Fruit fly (Drosophila melanogaster) whole organism, embryonic: ENCODE results near the gene CG42404.

ENCODE experiments used
- CG10147 ChIP-seq: fragments of 200-800 bp; sonication (Bioruptor generic); optimal IDR thresholded peaks from 2 replicates; lab custom pipeline; 2019; ENCODE audit warnings: missing biosample characterization, mild to moderate bottlenecking, missing genetic modification characterization, moderate library complexity
- CG1024 ChIP-seq: fragments of 200-800 bp; sonication (Bioruptor generic); IDR thresholded peaks from 2 replicates; pipeline ENCODE4 v1.3.6; 2022; ENCODE audit warnings: missing biosample characterization, missing genetic modification characterization
- CG10274 ChIP-seq: fragments of 200-800 bp; sonication (Bioruptor generic); optimal IDR thresholded peaks from 3 replicates; lab custom pipeline; 2017; ENCODE audit warnings: missing biosample characterization, mild to moderate bottlenecking, missing genetic modification characterization
- CG10979 ChIP-seq: fragments of 200-800 bp; sonication (Bioruptor generic); optimal IDR thresholded peaks from 2 replicates; lab custom pipeline; 2018; ENCODE audit warnings: missing biosample characterization, mild to moderate bottlenecking, missing genetic modification characterization, moderate library complexity
- CG12104 ChIP-seq: fragments of 200-800 bp; sonication (Bioruptor generic); optimal IDR thresholded peaks from 3 replicates; lab custom pipeline; 2016; ENCODE audit warnings: missing biosample characterization, missing genetic modification characterization
- CG12155 ChIP-seq: fragments of 200-800 bp; sonication (Bioruptor generic); optimal IDR thresholded peaks from 3 replicates; lab custom pipeline; 2016; ENCODE audit warnings: missing biosample characterization, missing genetic modification characterization
- CG12659 ChIP-seq: fragments of 200-800 bp; sonication (Bioruptor generic); optimal IDR thresholded peaks from 3 replicates; lab custom pipeline; 2017; ENCODE audit warnings: mild to moderate bottlenecking, missing biosample characterization, missing genetic modification reagents, missing genetic modification characterization
- CG14050 ChIP-seq: fragments of 200-800 bp; sonication (Bioruptor generic); IDR thresholded peaks from 3 replicates; pipeline ENCODE4 v1.3.6; 2022; ENCODE audit warnings: missing biosample characterization, missing genetic modification characterization
- CG14860 ChIP-seq: fragments of 200-800 bp; sonication (Bioruptor generic); IDR thresholded peaks from 3 replicates; pipeline ENCODE4 v1.3.6; 2022; ENCODE audit warnings: missing biosample characterization, missing genetic modification characterization; ENCODE audit not compliant: partially characterized antibody
- CG17568 ChIP-seq: fragments of 200-800 bp; sonication (Bioruptor generic); optimal IDR thresholded peaks from 2 replicates; lab custom pipeline; 2018; ENCODE audit warnings: missing biosample characterization, mild to moderate bottlenecking, missing genetic modification characterization, moderate library complexity
- CG17802 ChIP-seq: fragments of 200-800 bp; sonication (Bioruptor generic); optimal IDR thresholded peaks from 2 replicates; lab custom pipeline; 2018; ENCODE audit warnings: missing biosample characterization, mild to moderate bottlenecking, missing genetic modification characterization, moderate library complexity
- CG31441 ChIP-seq: fragments of 200-800 bp; sonication (Bioruptor generic); IDR thresholded peaks from 2 replicates; pipeline ENCODE4 v1.3.6; 2022; ENCODE audit warnings: missing biosample characterization, missing genetic modification characterization
- CG3281 ChIP-seq: fragments of 200-800 bp; sonication (Bioruptor generic); optimal IDR thresholded peaks from 3 replicates; lab custom pipeline; 2017; ENCODE audit warnings: missing biosample characterization, mild to moderate bottlenecking, missing genetic modification characterization
- CG6854 ChIP-seq: fragments of 200-800 bp; sonication (Bioruptor generic); optimal IDR thresholded peaks from 3 replicates; lab custom pipeline; 2017; ENCODE audit warnings: missing biosample characterization, mild to moderate bottlenecking, missing genetic modification characterization
- CG7786 ChIP-seq: fragments of 200-800 bp; sonication (Bioruptor generic); optimal IDR thresholded peaks from 2 replicates; lab custom pipeline; 2016; ENCODE audit warnings: missing biosample characterization, missing genetic modification characterization
- CG9817 ChIP-seq: fragments of 200-800 bp; sonication (Bioruptor generic); optimal IDR thresholded peaks from 2 replicates; lab custom pipeline; 2018; ENCODE audit warnings: missing biosample characterization, mild to moderate bottlenecking, missing genetic modification characterization, moderate library complexity
- CrebB ChIP-seq: fragments of 200-800 bp; sonication (Bioruptor generic); optimal IDR thresholded peaks from 3 replicates; lab custom pipeline; 2018; ENCODE audit warnings: missing biosample characterization, mild to moderate bottlenecking, missing genetic modification characterization
- D ChIP-seq, 2 experiments: fragments of 200-800 bp in 1 of 2; fragments of >200 bp in 1 of 2; sonication (Bioruptor generic) in 1 of 2; optimal IDR thresholded peaks; 2 replicates in 1 of 2; 3 replicates in 1 of 2; lab custom pipeline; 2017; ENCODE audit warnings: mild to moderate bottlenecking in 1 of 2, missing biosample characterization in 1 of 2, missing genetic modification characterization in 1 of 2, missing genetic modification reagents in 1 of 2
- D19A ChIP-seq: fragments of 200-800 bp; optimal IDR thresholded peaks from 3 replicates; lab custom pipeline; 2019; ENCODE audit warnings: missing biosample characterization, mild to moderate bottlenecking, missing genetic modification characterization, moderate library complexity
- D19B ChIP-seq: fragments of 200-800 bp; sonication (Bioruptor generic); optimal IDR thresholded peaks from 2 replicates; lab custom pipeline; 2017; ENCODE audit warnings: missing biosample characterization, mild to moderate bottlenecking, missing genetic modification characterization
- Dad ChIP-seq: fragments of 200-800 bp; sonication (Bioruptor generic); optimal IDR thresholded peaks from 3 replicates; lab custom pipeline; 2016; ENCODE audit warnings: missing biosample characterization, missing genetic modification characterization
- Deaf1 ChIP-seq: fragments of 200-800 bp; optimal IDR thresholded peaks from 3 replicates; lab custom pipeline; 2019; ENCODE audit warnings: missing biosample characterization, mild to moderate bottlenecking, missing genetic modification characterization, moderate library complexity
- HHEX ChIP-seq: fragments of 200-800 bp; sonication (Bioruptor generic); optimal IDR thresholded peaks from 3 replicates; lab custom pipeline; 2017; ENCODE audit warnings: missing biosample characterization, mild to moderate bottlenecking, missing genetic modification characterization, missing genetic modification reagents
- HmgZ ChIP-seq: fragments of 200-800 bp; sonication (Bioruptor generic); optimal IDR thresholded peaks from 2 replicates; lab custom pipeline; 2018; ENCODE audit warnings: missing biosample characterization, mild to moderate bottlenecking, missing genetic modification characterization
- Hmr ChIP-seq: fragments of 200-800 bp; sonication (Bioruptor generic); optimal IDR thresholded peaks from 3 replicates; lab custom pipeline; 2017; ENCODE audit warnings: mild to moderate bottlenecking, missing biosample characterization, missing genetic modification reagents, missing genetic modification characterization
- Jarid2 ChIP-seq: fragments of 200-800 bp; sonication (Bioruptor generic); optimal IDR thresholded peaks from 3 replicates; lab custom pipeline; 2017; ENCODE audit warnings: mild to moderate bottlenecking, missing biosample characterization, missing genetic modification reagents, missing genetic modification characterization
- Lhr ChIP-seq: fragments of 200-800 bp; sonication (Bioruptor generic); optimal IDR thresholded peaks from 3 replicates; lab custom pipeline; 2017; ENCODE audit warnings: mild to moderate bottlenecking, missing biosample characterization, missing genetic modification reagents, missing genetic modification characterization
- Meics ChIP-seq: fragments of 200-800 bp; sonication (Bioruptor generic); optimal IDR thresholded peaks from 2 replicates; lab custom pipeline; 2017; ENCODE audit warnings: missing biosample characterization, mild to moderate bottlenecking, missing genetic modification characterization
- Mrtf ChIP-seq: fragments of 200-800 bp; sonication (Bioruptor generic); IDR thresholded peaks from 3 replicates; pipeline ENCODE4 v1.3.6; 2022; ENCODE audit warnings: missing biosample characterization, missing genetic modification characterization
- Optix ChIP-seq: fragments of 200-800 bp; sonication (Bioruptor generic); IDR thresholded peaks from 3 replicates; pipeline ENCODE4 v1.3.6; 2022; ENCODE audit warnings: missing biosample characterization, missing genetic modification characterization
- PHDP ChIP-seq: fragments of 200-800 bp; sonication (Bioruptor generic); optimal IDR thresholded peaks from 3 replicates; lab custom pipeline; 2018; ENCODE audit warnings: missing biosample characterization, mild to moderate bottlenecking, missing genetic modification characterization, moderate library complexity
- Spps ChIP-seq: fragments of 200-800 bp; sonication (Bioruptor generic); optimal IDR thresholded peaks from 2 replicates; lab custom pipeline; 2018; ENCODE audit warnings: missing biosample characterization, mild to moderate bottlenecking, missing genetic modification characterization
- Stat92E ChIP-seq, 3 experiments: fragments of >200 bp in 2 of 3; fragments of 200-800 bp in 1 of 3; sonication (Bioruptor generic) in 1 of 3; optimal IDR thresholded peaks; 2 replicates each; lab custom pipeline; 2017 to 2019; ENCODE audit warnings: missing biosample characterization in 3 of 3, missing genetic modification characterization in 3 of 3, mild to moderate bottlenecking in 1 of 3, moderate library complexity in 1 of 3
- bowl ChIP-seq: fragments of 200-800 bp; sonication (Bioruptor generic); IDR thresholded peaks from 2 replicates; pipeline ENCODE4 v1.3.6; 2022; ENCODE audit warnings: missing biosample characterization, missing genetic modification characterization
- br ChIP-seq: fragments of >200 bp; optimal IDR thresholded peaks from 2 replicates; lab custom pipeline; 2017
- cad ChIP-seq: fragments of >200 bp; optimal IDR thresholded peaks from 2 replicates; lab custom pipeline; 2017; ENCODE audit warnings: missing biosample characterization, missing genetic modification characterization
- chn ChIP-seq: fragments of 200-800 bp; sonication (Bioruptor generic); optimal IDR thresholded peaks from 2 replicates; lab custom pipeline; 2016; ENCODE audit warnings: missing biosample characterization, missing genetic modification characterization
- corto ChIP-seq: fragments of 200-800 bp; sonication (Bioruptor generic); optimal IDR thresholded peaks from 2 replicates; lab custom pipeline; 2016; ENCODE audit warnings: missing biosample characterization, mild to moderate bottlenecking, missing genetic modification characterization, moderate library complexity
- crol ChIP-seq: fragments of 200-800 bp; sonication (Bioruptor generic); IDR thresholded peaks from 2 replicates; pipeline ENCODE4 v1.3.6; 2022; ENCODE audit warnings: missing biosample characterization, missing genetic modification characterization
- dati ChIP-seq: fragments of 200-800 bp; sonication (Bioruptor generic); IDR thresholded peaks from 2 replicates; pipeline ENCODE4 v1.3.6; 2022; ENCODE audit warnings: missing biosample characterization, missing genetic modification characterization
- ftz-f1 ChIP-seq: fragments of 200-800 bp; sonication (Bioruptor generic); optimal IDR thresholded peaks from 2 replicates; lab custom pipeline; 2016; ENCODE audit warnings: missing biosample characterization, missing genetic modification characterization
- gfzf ChIP-seq: fragments of 200-800 bp; sonication (Bioruptor generic); optimal IDR thresholded peaks from 2 replicates; lab custom pipeline; 2016; ENCODE audit warnings: missing biosample characterization, mild to moderate bottlenecking, missing genetic modification characterization, moderate library complexity
- lilli ChIP-seq: fragments of 200-800 bp; sonication (Bioruptor generic); optimal IDR thresholded peaks from 3 replicates; lab custom pipeline; 2016; ENCODE audit warnings: missing biosample characterization, missing genetic modification characterization
- nerfin-1 ChIP-seq: fragments of 200-800 bp; sonication (Bioruptor generic); optimal IDR thresholded peaks from 3 replicates; lab custom pipeline; 2019; ENCODE audit warnings: missing biosample characterization, mild to moderate bottlenecking, missing genetic modification characterization, moderate library complexity
- nerfin-2 ChIP-seq: fragments of 200-800 bp; sonication (Bioruptor generic); IDR thresholded peaks from 2 replicates; pipeline ENCODE4 v1.3.6; 2022; ENCODE audit warnings: missing biosample characterization, missing genetic modification characterization; ENCODE audit not compliant: partially characterized antibody
- pum ChIP-seq: fragments of 200-800 bp; sonication (Bioruptor generic); optimal IDR thresholded peaks from 2 replicates; lab custom pipeline; 2016; ENCODE audit warnings: missing biosample characterization, missing genetic modification characterization
- ro ChIP-seq: fragments of 200-800 bp; sonication (Bioruptor generic); IDR thresholded peaks from 2 replicates; pipeline ENCODE4 v1.3.6; 2022; ENCODE audit warnings: missing biosample characterization, missing genetic modification characterization
- slbo ChIP-seq: fragments of 200-800 bp; sonication (Bioruptor generic); IDR thresholded peaks from 2 replicates; pipeline ENCODE4 v1.3.6; 2022; ENCODE audit warnings: missing biosample characterization, missing genetic modification characterization
- tx ChIP-seq: fragments of 200-800 bp; sonication (Bioruptor generic); optimal IDR thresholded peaks from 2 replicates; lab custom pipeline; 2016; ENCODE audit warnings: missing biosample characterization, missing genetic modification characterization
- usp ChIP-seq: fragments of >200 bp; optimal IDR thresholded peaks from 2 replicates; lab custom pipeline; 2017; ENCODE audit warnings: missing biosample characterization, missing genetic modification characterization
- vnd ChIP-seq: fragments of 200-800 bp; sonication (Bioruptor generic); IDR thresholded peaks from 3 replicates; pipeline ENCODE4 v1.3.6; 2022; ENCODE audit warnings: missing biosample characterization, missing genetic modification characterization; ENCODE audit not compliant: partially characterized antibody

The CG42404 gene

dm6 chr3R:15250454-15250853, 560 bp downstream of the CG42404 start (continued):
- TF ChIP-seq Jarid2 (GFP tag; lab: Kevin White, UChicago), result no peak
- TF ChIP-seq Hmr (GFP tag; lab: Kevin White, UChicago), result peak; percentile 93
- TF ChIP-seq slbo (GFP tag; lab: Robert Waterston, UW), result peak; percentile 85
- no peak for TF ChIP-seq CG3281 (GFP tag; lab: Kevin White, UChicago)
- TF ChIP-seq bowl, result no peak
- TF ChIP-seq crol (GFP tag; lab: Robert Waterston, UW), result no peak
- no peak for TF ChIP-seq usp (GFP tag; lab: Kevin White, UChicago)
- no peak for TF ChIP-seq D19A
- no peak for TF ChIP-seq chn
- peak; percentile 40 for TF ChIP-seq CG12155 (GFP tag; lab: Kevin White, UChicago)
- no peak for TF ChIP-seq Spps
- peak; percentile 46; the same call in 1 of the 3 replicates for TF ChIP-seq Mrtf (GFP tag; lab: Robert Waterston, UW)
- TF ChIP-seq ro, result no peak
- TF ChIP-seq Meics (GFP tag; lab: Kevin White, UChicago), result no peak
- no peak for TF ChIP-seq br (lab: Kevin White, UChicago)
- TF ChIP-seq D19B (GFP tag; lab: Kevin White, UChicago), result peak; percentile 16
- TF ChIP-seq nerfin-1 (tag; lab: Kevin White, UChicago), result no peak
- TF ChIP-seq HHEX (GFP tag; lab: Kevin White, UChicago), result peak; percentile 42
- no peak; the same call in none of the 2 replicates for TF ChIP-seq CG31441
- TF ChIP-seq lilli, result peak; percentile 65
- no peak for TF ChIP-seq CG10147 (GFP tag; lab: Kevin White, UChicago)
- no peak for TF ChIP-seq Lhr
- TF ChIP-seq vnd (GFP tag; lab: Robert Waterston, UW), result no peak
- TF ChIP-seq CG12659 (GFP tag; lab: Kevin White, UChicago), result peak; percentile 66
- TF ChIP-seq Dad (GFP tag; lab: Kevin White, UChicago), result no peak
- TF ChIP-seq HmgZ (tag; lab: Kevin White, UChicago), result peak; percentile 67
- TF ChIP-seq Deaf1 (tag; lab: Kevin White, UChicago), result no peak
- TF ChIP-seq gfzf (GFP tag; lab: Kevin White, UChicago), result no peak
- no peak for TF ChIP-seq CG17802 (tag; lab: Kevin White, UChicago)
- TF ChIP-seq CG12104 (GFP tag; lab: Kevin White, UChicago), result no peak
- TF ChIP-seq CrebB, result peak; percentile 67
- peak; percentile 45 for TF ChIP-seq CG10979 (tag; lab: Kevin White, UChicago)
- TF ChIP-seq CG14050, result peak; percentile 75
- no peak for TF ChIP-seq Stat92E (GFP tag; optimal IDR thresholded peaks at IDR 0.05; lab: Kevin White, UChicago)
- no peak for TF ChIP-seq CG17568 (GFP tag; lab: Kevin White, UChicago)
- TF ChIP-seq dati (GFP tag; lab: Robert Waterston, UW), result peak; percentile 49; the same call in 1 of the 2 replicates
- TF ChIP-seq pum (GFP tag; lab: Kevin White, UChicago), result no peak
- TF ChIP-seq PHDP (tag; lab: Kevin White, UChicago), result no peak
- no peak for TF ChIP-seq D (optimal IDR thresholded peaks at IDR 0.05; lab: Kevin White, UChicago)
- peak; percentile 35 for TF ChIP-seq D (GFP tag; optimal IDR thresholded peaks at IDR 0.05; lab: Kevin White, UChicago)
- peak; percentile 69 for TF ChIP-seq CG9817 (tag; lab: Kevin White, UChicago)
- TF ChIP-seq corto, result no peak
- TF ChIP-seq CG1024 (GFP tag; lab: Robert Waterston, UW), result no peak
- no peak; the same call in 2 of the 3 replicates for TF ChIP-seq Optix
- no peak for TF ChIP-seq CG14860
- peak; percentile 59 for TF ChIP-seq CG6854
- no peak for TF ChIP-seq CG7786 (GFP tag; lab: Kevin White, UChicago)
- TF ChIP-seq CG10274 (GFP tag; lab: Kevin White, UChicago), result no peak
- no peak for TF ChIP-seq tx (GFP tag; lab: Kevin White, UChicago)
- TF ChIP-seq cad (GFP tag; lab: Kevin White, UChicago), result no peak
- no peak for TF ChIP-seq ftz-f1 (GFP tag; lab: Kevin White, UChicago)
- no peak for TF ChIP-seq nerfin-2 (GFP tag; lab: Robert Waterston, UW)
